Worm (Caenorhabditis elegans) whole organism, L4 larva: ENCODE measurements around the gene ints-7.

ENCODE experiments used
- F44E2.7 ChIP-seq: fragments of 200-800 bp; sonication (Bioruptor generic); IDR thresholded peaks from 2 replicates; pipeline ENCODE4 v2.1.2; 2022; ENCODE audit warnings: missing genetic modification characterization, missing compliant biosample characterization
- T26A8.4 ChIP-seq: fragments of 200-800 bp; sonication (Bioruptor generic); IDR thresholded peaks from 2 replicates; pipeline ENCODE4 v1.3.6; 2022; ENCODE audit warnings: missing genetic modification characterization, missing compliant biosample characterization
- Y105C5A.15 ChIP-seq: fragments of 200-800 bp; sonication (Bioruptor generic); IDR thresholded peaks from 2 replicates; pipeline ENCODE4 v1.3.6; 2022; ENCODE audit warnings: missing genetic modification characterization, missing compliant biosample characterization
- Y5F2A.4 ChIP-seq: fragments of 200-800 bp; sonication (Bioruptor generic); optimal IDR thresholded peaks from 2 replicates; lab custom pipeline; 2018; ENCODE audit warnings: mild to moderate bottlenecking, missing genetic modification characterization, missing compliant biosample characterization
- aha-1 ChIP-seq: fragments of 150-350 bp; peaks from one replicate; lab custom pipeline; 2014; ENCODE audit warnings: missing biosample characterization, missing genetic modification characterization
- ceh-20 ChIP-seq: fragments of 200-800 bp; sonication (Bioruptor generic); IDR thresholded peaks from 2 replicates; pipeline ENCODE4 v1.3.6; 2022; ENCODE audit warnings: missing genetic modification reagents, missing genetic modification characterization, missing compliant biosample characterization
- ceh-28 ChIP-seq: fragments of 150-350 bp; optimal IDR thresholded peaks from 2 replicates; lab custom pipeline; 2014; ENCODE audit warnings: missing biosample characterization, missing genetic modification reagents, missing genetic modification characterization
- ceh-44 ChIP-seq: fragments of 200-800 bp; sonication (Bioruptor generic); IDR thresholded peaks from 2 replicates; pipeline ENCODE4 v1.3.6; 2022; ENCODE audit warnings: missing genetic modification reagents, missing genetic modification characterization, missing compliant biosample characterization
- ceh-62 ChIP-seq: sonication (generic microtip); optimal IDR thresholded peaks from 2 replicates; lab custom pipeline; 2017; ENCODE audit warnings: missing biosample characterization, missing genetic modification characterization
- ceh-82 ChIP-seq: sonication (generic microtip); optimal IDR thresholded peaks from 2 replicates; lab custom pipeline; 2017; ENCODE audit warnings: missing biosample characterization, missing genetic modification characterization
- cey-2 ChIP-seq: sonication (generic microtip); optimal IDR thresholded peaks from 3 replicates; lab custom pipeline; 2017; ENCODE audit warnings: missing genetic modification characterization, mild to moderate bottlenecking, missing compliant biosample characterization, antibody characterized with exemption, borderline replicate concordance; ENCODE audit not compliant: insufficient read depth
- ctbp-1 ChIP-seq: fragments of 200-800 bp; sonication (Bioruptor generic); IDR thresholded peaks from 2 replicates; pipeline ENCODE4 v1.3.6; 2022; ENCODE audit warnings: missing genetic modification reagents, missing genetic modification characterization, missing compliant biosample characterization
- dmd-9 ChIP-seq: fragments of 200-800 bp; sonication (Bioruptor generic); IDR thresholded peaks from 2 replicates; pipeline ENCODE4 v1.3.6; 2022; ENCODE audit warnings: missing genetic modification reagents, missing genetic modification characterization, missing compliant biosample characterization
- egl-27 ChIP-seq: sonication (generic microtip); optimal IDR thresholded peaks from 3 replicates; lab custom pipeline; 2017; ENCODE audit warnings: missing biosample characterization, missing genetic modification reagents, missing genetic modification characterization
- fkh-10 ChIP-seq: fragments of 150-350 bp; optimal IDR thresholded peaks from 2 replicates; lab custom pipeline; 2014; ENCODE audit warnings: missing biosample characterization, missing genetic modification reagents, missing genetic modification characterization
- gei-8 ChIP-seq: fragments of 200-800 bp; sonication (Bioruptor generic); optimal IDR thresholded peaks from 2 replicates; lab custom pipeline; 2018; ENCODE audit warnings: mild to moderate bottlenecking, missing genetic modification characterization, missing compliant biosample characterization
- hif-1 ChIP-seq, 2 experiments: sonication (generic microtip); optimal IDR thresholded peaks; 2 replicates each; lab custom pipeline; 2016 to 2017; ENCODE audit warnings: missing compliant biosample characterization in 2 of 2, missing genetic modification characterization in 2 of 2, missing genetic modification reagents in 2 of 2, missing genotype in 2 of 2, mild to moderate bottlenecking in 1 of 2
- hmg-1.1 ChIP-seq: fragments of 200-800 bp; sonication (Bioruptor generic); IDR thresholded peaks from 2 replicates; pipeline ENCODE4 v1.3.6; 2022; ENCODE audit warnings: missing genetic modification reagents, missing genetic modification characterization, missing compliant biosample characterization
- lim-7 ChIP-seq: fragments of 200-800 bp; sonication (Bioruptor generic); IDR thresholded peaks from 2 replicates; pipeline ENCODE4 v1.3.6; 2022; ENCODE audit warnings: missing genetic modification characterization, missing compliant biosample characterization
- lin-13 ChIP-seq: fragments of 150-350 bp; optimal IDR thresholded peaks from 2 replicates; lab custom pipeline; 2014; ENCODE audit warnings: missing biosample characterization, missing genetic modification reagents, missing genetic modification characterization
- lsy-2 ChIP-seq, 2 experiments: fragments of 150-350 bp in 1 of 2; sonication (generic microtip) in 1 of 2; optimal IDR thresholded peaks; 2 replicates each; lab custom pipeline; 2014 to 2017; ENCODE audit warnings: missing biosample characterization in 2 of 2, missing genetic modification characterization in 2 of 2
- madf-5 ChIP-seq, 2 experiments: fragments of 200-800 bp; sonication (Bioruptor generic); IDR thresholded peaks; 2 replicates each; pipeline ENCODE4 v1.3.6; 2022; ENCODE audit warnings: missing compliant biosample characterization in 2 of 2, missing genetic modification characterization in 2 of 2
- mes-2 ChIP-seq: sonication (generic microtip); optimal IDR thresholded peaks from 2 replicates; lab custom pipeline; 2016; ENCODE audit warnings: missing genotype, mild to moderate bottlenecking, missing genetic modification characterization, missing compliant biosample characterization; ENCODE audit not compliant: poor library complexity, severe bottlenecking
- mxl-2 ChIP-seq: fragments of 200-800 bp; sonication (Bioruptor generic); conservative IDR thresholded peaks from 2 replicates; pipeline ENCODE4 v1.3.6; 2022; ENCODE audit warnings: missing genetic modification reagents, missing genetic modification characterization, missing compliant biosample characterization
- pqm-1 ChIP-seq: sonication (generic microtip); optimal IDR thresholded peaks from 2 replicates; lab custom pipeline; 2017; ENCODE audit warnings: missing biosample characterization, missing genetic modification characterization
- rbr-2 ChIP-seq: sonication (generic microtip); optimal IDR thresholded peaks from 2 replicates; lab custom pipeline; 2016; ENCODE audit warnings: missing genotype, missing genetic modification characterization, missing compliant biosample characterization
- spr-1 ChIP-seq: sonication (generic microtip); optimal IDR thresholded peaks from 2 replicates; lab custom pipeline; 2016; ENCODE audit warnings: mild to moderate bottlenecking, missing genetic modification characterization, missing compliant biosample characterization
- spr-3 ChIP-seq: fragments of 200-800 bp; sonication (Bioruptor generic); optimal IDR thresholded peaks from 2 replicates; lab custom pipeline; 2018; ENCODE audit warnings: mild to moderate bottlenecking, missing genetic modification characterization, missing compliant biosample characterization
- unc-62 ChIP-seq, 3 experiments: fragments of 150-350 bp in 1 of 3; sonication (generic microtip); optimal IDR thresholded peaks in 2 of 3; peaks in 1 of 3; 1 replicate in 1 of 3; 2 replicates in 2 of 3; lab custom pipeline; 2014 to 2017; ENCODE audit warnings: missing biosample characterization in 3 of 3, missing genetic modification characterization in 3 of 3, missing genetic modification reagents in 3 of 3, missing genotype in 1 of 3
- zfp-2 ChIP-seq: sonication (generic microtip); optimal IDR thresholded peaks from 2 replicates; lab custom pipeline; 2016; ENCODE audit warnings: mild to moderate bottlenecking, missing genetic modification characterization, missing compliant biosample characterization
- zfp-3 ChIP-seq: fragments of 200-800 bp; sonication (Bioruptor generic); conservative IDR thresholded peaks from 2 replicates; pipeline ENCODE4 v1.3.6; 2022; ENCODE audit warnings: missing genetic modification reagents, missing genetic modification characterization, missing compliant biosample characterization
- zip-11 ChIP-seq: fragments of 200-800 bp; sonication (Bioruptor generic); IDR thresholded peaks from 2 replicates; pipeline ENCODE4 v1.3.6; 2022; ENCODE audit warnings: missing genetic modification characterization, missing compliant biosample characterization

Gene ints-7

ce11 chrII:11566970-11567711, 15.5 kb upstream of the ints-7 start, which contains the start of gene F54D5.5 (continued):
- no peak for TF ChIP-seq ceh-82 (tag; lab: Kevin White, UChicago)
- no peak for TF ChIP-seq rbr-2 (tag; lab: Kevin White, UChicago)
- TF ChIP-seq dmd-9 (GFP tag; lab: Robert Waterston, UW) = no peak
- TF ChIP-seq cey-2 (tag; lab: Kevin White, UChicago) = no peak
- TF ChIP-seq Y105C5A.15 (GFP tag; lab: Robert Waterston, UW) = no peak
- TF ChIP-seq unc-62 (GFP tag; optimal IDR thresholded peaks at IDR 0.05 in 1 of 2; lab: Kevin White, UChicago) = peak in 1 of 2 experiments; percentile 31
- no peak for TF ChIP-seq unc-62 (tag; optimal IDR thresholded peaks at IDR 0.05; lab: Kevin White, UChicago)
- no peak for TF ChIP-seq ceh-28 (tag; lab: Kevin White, UChicago)
- TF ChIP-seq mxl-2 (GFP tag; lab: Robert Waterston, UW) = no peak
- no peak for TF ChIP-seq mes-2 (tag; lab: Kevin White, UChicago)
- no peak for TF ChIP-seq lim-7 (GFP tag; lab: Robert Waterston, UW)
- TF ChIP-seq gei-8 (GFP tag; lab: Kevin White, UChicago) = no peak
- peak; percentile 43 for TF ChIP-seq aha-1 (tag; lab: Kevin White, UChicago)
- TF ChIP-seq ceh-62 (tag; lab: Kevin White, UChicago) = no peak
- TF ChIP-seq madf-5 (GFP tag; IDR thresholded peaks at IDR 0.05; lab: Robert Waterston, UW) = 0 out of 4 replicates have a peak, but pooled peaks of 1 of the 2 experiments have one; percentile 60
- no peak for TF ChIP-seq zip-11 (GFP tag; lab: Robert Waterston, UW)
- TF ChIP-seq ctbp-1 (GFP tag; lab: Robert Waterston, UW) = no peak
- TF ChIP-seq hif-1 (tag; optimal IDR thresholded peaks at IDR 0.05; lab: Kevin White, UChicago) = no peak
- TF ChIP-seq, all 104 proteins: peak for 6

- no peak for TF ChIP-seq ceh-44 (GFP tag; lab: Robert Waterston, UW)
- TF ChIP-seq T26A8.4 = no peak
- TF ChIP-seq spr-1 (tag; lab: Kevin White, UChicago) = no peak
- TF ChIP-seq spr-3 (GFP tag; lab: Kevin White, UChicago) = no peak
- TF ChIP-seq ctbp-1 (GFP tag; lab: Robert Waterston, UW) = no peak
- TF ChIP-seq hmg-1.1 (GFP tag; lab: Robert Waterston, UW) = no peak
- TF ChIP-seq aha-1 (tag; lab: Kevin White, UChicago) = no peak
- no peak for TF ChIP-seq zfp-3 (GFP tag; lab: Robert Waterston, UW)
- no peak for TF ChIP-seq egl-27 (tag; lab: Kevin White, UChicago)
- TF ChIP-seq lsy-2 (tag; optimal IDR thresholded peaks at IDR 0.05; lab: Kevin White, UChicago) = no peak
Measured at ce11 chrII:11568670-11569069, 14.0 kb upstream of the ints-7 start.

- peak; percentile 73 for TF ChIP-seq pqm-1 (tag; lab: Kevin White, UChicago)
- no peak for TF ChIP-seq zfp-2 (tag; lab: Kevin White, UChicago)
- no peak for TF ChIP-seq lin-13 (GFP tag; lab: Kevin White, UChicago)
- TF ChIP-seq ceh-20 = no peak
- no peak for TF ChIP-seq F44E2.7 (GFP tag; lab: Robert Waterston, UW)
- no peak for TF ChIP-seq Y5F2A.4 (GFP tag; lab: Kevin White, UChicago)
- TF ChIP-seq fkh-10 = no peak
Measured at ce11 chrII:11569213-11569868, 13.3 kb upstream of the ints-7 start, which contains the start of the genes F54D5.23 and F54D5.4. Gene F54D5.23 (minus strand): TSS chrII:11569287. Gene F54D5.4 (plus strand): TSS chrII:11569818.
